Worm (Caenorhabditis elegans) whole organism, midembryonic: Measurements from ENCODE around the gene Y55B1BL.2.

Source experiments
- flt-1 ChIP-seq: fragments of 200-800 bp; sonication (Bioruptor generic); IDR thresholded peaks from 2 replicates; pipeline ENCODE4 v1.3.6; 2022; ENCODE audit warnings: missing genetic modification characterization, missing compliant biosample characterization
- ztf-23 ChIP-seq: fragments of 200-800 bp; sonication (Bioruptor generic); IDR thresholded peaks from 2 replicates; pipeline ENCODE4 v1.3.6; 2022; ENCODE audit warnings: missing genetic modification reagents, missing genetic modification characterization, missing compliant biosample characterization

DNA sequence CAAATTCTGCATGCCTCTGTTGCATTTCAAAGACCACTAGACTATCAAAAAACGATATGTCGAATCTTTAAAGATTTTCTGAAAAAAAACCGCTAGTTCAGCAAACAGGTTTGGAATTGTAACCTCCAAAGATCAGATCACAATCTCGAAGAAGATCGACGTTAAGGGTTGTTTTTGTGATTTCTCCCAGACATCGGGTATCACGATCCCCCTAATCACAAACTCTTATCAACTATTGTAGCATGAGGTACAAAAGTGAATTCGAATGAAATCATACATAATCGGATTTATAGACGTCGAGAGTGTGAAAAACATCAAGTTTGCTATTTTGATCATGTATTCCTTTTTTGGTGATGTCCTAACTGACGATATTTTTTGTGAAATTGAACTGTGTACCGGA is 1.7 kb upstream of the Y55B1BL.2 start:
- TF ChIP-seq flt-1 (GFP tag; lab: Robert Waterston, UW) (no peak), ztf-23 (GFP tag; lab: Robert Waterston, UW) (no peak)
